Worm (Caenorhabditis elegans): ENCODE data around the gene vem-1.

The vem-1 gene

ce11 chrX:8088474-8088873 lies at the start of gene vem-1:
vem-1 (minus strand) TSS chrX:8088574.
- no peak for TF ChIP-seq unc-62 (GFP tag; optimal IDR thresholded peaks at IDR 0.05)

ce11 chrX:8137779-8138178 lies 49.4 kb upstream of the vem-1 start, which contains the start of gene C02B8.7:
C02B8.7 (minus strand) TSS chrX:8137879.
- TF ChIP-seq unc-62 (GFP tag; optimal IDR thresholded peaks at IDR 0.05) = no peak

- TF ChIP-seq unc-62 (GFP tag; optimal IDR thresholded peaks at IDR 0.05) = no peak
Observed at ce11 chrX:8136276-8136891, 48.0 kb upstream of the vem-1 start, which contains the start of gene C02B8.6. C02B8.6 (minus strand) TSS chrX:8136326.

- TF ChIP-seq unc-62 (GFP tag; optimal IDR thresholded peaks at IDR 0.05) = no peak
Observed at ce11 chrX:8129543-8129942, 41.2 kb upstream of the vem-1 start, which contains the start of gene frpr-1. frpr-1 (minus strand) TSS chrX:8129643.

- TF ChIP-seq unc-62 (GFP tag; optimal IDR thresholded peaks at IDR 0.05) = no peak
Observed at ce11 chrX:8123194-8123593, 34.8 kb upstream of the vem-1 start, which contains the start of gene C02B8.12. C02B8.12 (minus strand) TSS chrX:8123368.

ce11 chrX:8120281-8120680 lies 31.9 kb upstream of the vem-1 start:
- TF ChIP-seq unc-62 (GFP tag; optimal IDR thresholded peaks at IDR 0.05) = no peak

- TF ChIP-seq unc-62 (GFP tag; optimal IDR thresholded peaks at IDR 0.05) = no peak
Observed at ce11 chrX:8117827-8118317, 29.5 kb upstream of the vem-1 start.

- no peak for TF ChIP-seq unc-62 (GFP tag; optimal IDR thresholded peaks at IDR 0.05)
Observed at ce11 chrX:8116157-8116556, 27.8 kb upstream of the vem-1 start, which contains the start of gene hlh-8. hlh-8 (plus strand) TSS chrX:8116457.

- TF ChIP-seq unc-62 (GFP tag; optimal IDR thresholded peaks at IDR 0.05) = no peak
Observed at ce11 chrX:8110193-8110592, 21.8 kb upstream of the vem-1 start, which contains the start of gene K07E3.1. K07E3.1 (plus strand) TSS chrX:8110439.

ce11 chrX:8109531-8109930 lies 21.2 kb upstream of the vem-1 start:
- TF ChIP-seq unc-62 (GFP tag; optimal IDR thresholded peaks at IDR 0.05) = no peak

- no peak for TF ChIP-seq unc-62 (GFP tag; optimal IDR thresholded peaks at IDR 0.05)
Observed at ce11 chrX:8107921-8108320, 19.5 kb upstream of the vem-1 start, which contains the start of gene K07E3.9. K07E3.9 (plus strand) TSS chrX:8108221.

ce11 chrX:8103899-8104298 lies 15.5 kb upstream of the vem-1 start, which contains the start of gene K07E3.2:
K07E3.2 (plus strand) TSS chrX:8104298.
- TF ChIP-seq unc-62 (GFP tag; optimal IDR thresholded peaks at IDR 0.05) = no peak

ce11 chrX:8098813-8099360 lies 10.5 kb upstream of the vem-1 start, which contains the start of gene catp-5:
catp-5 (minus strand) TSS chrX:8098863.
- no peak for TF ChIP-seq unc-62 (GFP tag; optimal IDR thresholded peaks at IDR 0.05)

- no peak for TF ChIP-seq unc-62 (GFP tag; optimal IDR thresholded peaks at IDR 0.05)
Observed at ce11 chrX:8089916-8090315, 1.5 kb upstream of the vem-1 start.

- TF ChIP-seq unc-62 (GFP tag; optimal IDR thresholded peaks at IDR 0.05) = no peak
Observed at ce11 chrX:8089266-8089909, 1.0 kb upstream of the vem-1 start.
